Fruit fly (Drosophila melanogaster) whole organism, embryonic: ENCODE results near the gene Pk34A.

ENCODE experiments used
- ATbp ChIP-seq: fragments of 200-800 bp; sonication (Bioruptor generic); optimal IDR thresholded peaks from 2 replicates; lab custom pipeline; 2017; ENCODE audit warnings: missing biosample characterization, mild to moderate bottlenecking, missing genetic modification characterization, missing genetic modification reagents
- Aef1 ChIP-seq: fragments of 200-800 bp; sonication (Bioruptor generic); IDR thresholded peaks from 3 replicates; pipeline ENCODE4 v1.3.6; 2022; ENCODE audit warnings: missing biosample characterization, missing genetic modification characterization
- B-H1 ChIP-seq: fragments of 200-800 bp; sonication (Bioruptor generic); IDR thresholded peaks from 3 replicates; pipeline ENCODE4 v1.3.6; 2022; ENCODE audit warnings: missing biosample characterization, missing genetic modification characterization
- BEAF-32 ChIP-seq: fragments of 200-800 bp; sonication (Bioruptor generic); optimal IDR thresholded peaks from 3 replicates; lab custom pipeline; 2017; ENCODE audit warnings: missing biosample characterization, missing genetic modification characterization, mild to moderate bottlenecking, moderate library complexity, missing genetic modification reagents
- Bgb ChIP-seq: fragments of 200-800 bp; sonication (Bioruptor generic); IDR thresholded peaks from 2 replicates; pipeline ENCODE4 v1.3.6; 2022; ENCODE audit warnings: missing biosample characterization, missing genetic modification characterization; ENCODE audit not compliant: partially characterized antibody
- CG10431 ChIP-seq: fragments of 200-800 bp; sonication (Bioruptor generic); optimal IDR thresholded peaks from 3 replicates; lab custom pipeline; 2018; ENCODE audit warnings: missing biosample characterization, mild to moderate bottlenecking, missing genetic modification characterization
- CG10654 ChIP-seq: fragments of 200-800 bp; sonication (Bioruptor generic); optimal IDR thresholded peaks from 2 replicates; lab custom pipeline; 2016; ENCODE audit warnings: missing biosample characterization, missing genetic modification characterization
- CG11093 ChIP-seq: fragments of 200-800 bp; sonication (Bioruptor generic); IDR thresholded peaks from 3 replicates; pipeline ENCODE4 v1.3.6; 2022; ENCODE audit warnings: missing biosample characterization, missing genetic modification characterization
- CG11398 ChIP-seq: fragments of 200-800 bp; sonication (Bioruptor generic); optimal IDR thresholded peaks from 2 replicates; lab custom pipeline; 2016; ENCODE audit warnings: missing biosample characterization, missing genetic modification characterization
- CG12219 ChIP-seq: fragments of 200-800 bp; sonication (Bioruptor generic); optimal IDR thresholded peaks from 3 replicates; lab custom pipeline; 2018; ENCODE audit warnings: missing biosample characterization, mild to moderate bottlenecking, missing genetic modification characterization
- CG13894 ChIP-seq: fragments of 200-800 bp; sonication (Bioruptor generic); optimal IDR thresholded peaks from 3 replicates; lab custom pipeline; 2018; ENCODE audit warnings: missing biosample characterization, mild to moderate bottlenecking, missing genetic modification characterization, moderate library complexity
- CG14667 ChIP-seq: fragments of 200-800 bp; sonication (Bioruptor generic); IDR thresholded peaks from 2 replicates; pipeline ENCODE4 v1.3.6; 2022; ENCODE audit warnings: missing biosample characterization, missing genetic modification characterization
- CG14860 ChIP-seq: fragments of 200-800 bp; sonication (Bioruptor generic); IDR thresholded peaks from 3 replicates; pipeline ENCODE4 v1.3.6; 2022; ENCODE audit warnings: missing biosample characterization, missing genetic modification characterization; ENCODE audit not compliant: partially characterized antibody
- CG1529 ChIP-seq: fragments of 200-800 bp; sonication (Bioruptor generic); optimal IDR thresholded peaks from 3 replicates; lab custom pipeline; 2018; ENCODE audit warnings: missing biosample characterization, missing genetic modification characterization
- CG15601 ChIP-seq: fragments of 200-800 bp; sonication (Bioruptor generic); optimal IDR thresholded peaks from 3 replicates; lab custom pipeline; 2019; ENCODE audit warnings: missing biosample characterization, mild to moderate bottlenecking, missing genetic modification characterization, moderate library complexity
- CG1647 ChIP-seq: fragments of 200-800 bp; sonication (Bioruptor generic); optimal IDR thresholded peaks from 3 replicates; lab custom pipeline; 2016; ENCODE audit warnings: missing biosample characterization, missing genetic modification characterization
- CG18764 ChIP-seq: fragments of 200-800 bp; sonication (Bioruptor generic); optimal IDR thresholded peaks from 3 replicates; lab custom pipeline; 2016; ENCODE audit warnings: missing biosample characterization, missing genetic modification characterization
- CG2889 ChIP-seq: fragments of 200-800 bp; sonication (Bioruptor generic); IDR thresholded peaks from 3 replicates; pipeline ENCODE4 v1.3.6; 2022; ENCODE audit warnings: missing biosample characterization, missing genetic modification characterization
- CG3407 ChIP-seq: fragments of 200-800 bp; sonication (Bioruptor generic); optimal IDR thresholded peaks from 2 replicates; lab custom pipeline; 2018; ENCODE audit warnings: missing biosample characterization, mild to moderate bottlenecking, missing genetic modification characterization
- CG4360 ChIP-seq: fragments of 200-800 bp; sonication (Bioruptor generic); IDR thresholded peaks from 2 replicates; pipeline ENCODE4 v1.3.6; 2022; ENCODE audit warnings: missing biosample characterization, missing genetic modification characterization
- CG4404 ChIP-seq: fragments of 200-800 bp; sonication (Bioruptor generic); IDR thresholded peaks from 2 replicates; pipeline ENCODE4 v1.3.6; 2022; ENCODE audit warnings: missing biosample characterization, missing genetic modification characterization
- CG6765 ChIP-seq: fragments of 200-800 bp; sonication (Bioruptor generic); optimal IDR thresholded peaks from 3 replicates; lab custom pipeline; 2017; ENCODE audit warnings: missing biosample characterization, mild to moderate bottlenecking, missing genetic modification characterization
- CG7556 ChIP-seq: fragments of 200-800 bp; sonication (Bioruptor generic); optimal IDR thresholded peaks from 2 replicates; lab custom pipeline; 2017; ENCODE audit warnings: missing biosample characterization, mild to moderate bottlenecking, missing genetic modification characterization
- CG7963 ChIP-seq: fragments of 200-800 bp; sonication (Bioruptor generic); IDR thresholded peaks from 3 replicates; pipeline ENCODE4 v1.3.6; 2022; ENCODE audit warnings: missing biosample characterization, missing genetic modification characterization; ENCODE audit not compliant: partially characterized antibody
- CG7987 ChIP-seq: fragments of 200-800 bp; sonication (Bioruptor generic); optimal IDR thresholded peaks from 2 replicates; lab custom pipeline; 2018; ENCODE audit warnings: missing biosample characterization, mild to moderate bottlenecking, missing genetic modification characterization, moderate library complexity
- Camta ChIP-seq: fragments of 200-800 bp; sonication (Bioruptor generic); optimal IDR thresholded peaks from 2 replicates; lab custom pipeline; 2016; ENCODE audit warnings: missing biosample characterization, missing genetic modification characterization
- D ChIP-seq, 2 experiments: fragments of 200-800 bp in 1 of 2; fragments of >200 bp in 1 of 2; sonication (Bioruptor generic) in 1 of 2; optimal IDR thresholded peaks; 2 replicates in 1 of 2; 3 replicates in 1 of 2; lab custom pipeline; 2017; ENCODE audit warnings: mild to moderate bottlenecking in 1 of 2, missing biosample characterization in 1 of 2, missing genetic modification characterization in 1 of 2, missing genetic modification reagents in 1 of 2
- Dip3 ChIP-seq: fragments of 200-800 bp; sonication (Bioruptor generic); optimal IDR thresholded peaks from 3 replicates; lab custom pipeline; 2016; ENCODE audit warnings: missing biosample characterization, missing genetic modification characterization
- Dref ChIP-seq: fragments of 200-800 bp; sonication (Bioruptor generic); IDR thresholded peaks from 2 replicates; pipeline ENCODE4 v1.3.6; 2022; ENCODE audit warnings: missing biosample characterization, missing genetic modification characterization
- E2f2 ChIP-seq: fragments of 200-800 bp; sonication (Bioruptor generic); IDR thresholded peaks from 2 replicates; pipeline ENCODE4 v1.3.6; 2022; ENCODE audit warnings: missing biosample characterization, missing genetic modification characterization
- Ets97D ChIP-seq: fragments of 200-800 bp; sonication (Bioruptor generic); optimal IDR thresholded peaks from 3 replicates; lab custom pipeline; 2016; ENCODE audit warnings: missing biosample characterization, missing genetic modification characterization
- Myb ChIP-seq: fragments of 200-800 bp; sonication (Bioruptor generic); optimal IDR thresholded peaks from 2 replicates; lab custom pipeline; 2016; ENCODE audit warnings: missing biosample characterization, missing genetic modification characterization
- NK7.1 ChIP-seq: fragments of 200-800 bp; sonication (Bioruptor generic); optimal IDR thresholded peaks from 3 replicates; lab custom pipeline; 2016; ENCODE audit warnings: missing biosample characterization, missing genetic modification characterization
- Optix ChIP-seq: fragments of 200-800 bp; sonication (Bioruptor generic); IDR thresholded peaks from 3 replicates; pipeline ENCODE4 v1.3.6; 2022; ENCODE audit warnings: missing biosample characterization, missing genetic modification characterization
- Poxn ChIP-seq: fragments of 200-800 bp; sonication (Bioruptor generic); IDR thresholded peaks from 2 replicates; pipeline ENCODE4 v1.3.6; 2022; ENCODE audit warnings: missing biosample characterization, missing genetic modification characterization
- al ChIP-seq: fragments of 200-800 bp; sonication (Bioruptor generic); IDR thresholded peaks from 2 replicates; pipeline ENCODE4 v1.3.6; 2022; ENCODE audit warnings: missing biosample characterization, missing genetic modification characterization
- bowl ChIP-seq: fragments of 200-800 bp; sonication (Bioruptor generic); IDR thresholded peaks from 2 replicates; pipeline ENCODE4 v1.3.6; 2022; ENCODE audit warnings: missing biosample characterization, missing genetic modification characterization
- dmrt11E ChIP-seq: fragments of 200-800 bp; sonication (Bioruptor generic); optimal IDR thresholded peaks from 3 replicates; lab custom pipeline; 2018; ENCODE audit warnings: missing biosample characterization, mild to moderate bottlenecking, missing genetic modification characterization, moderate library complexity
- gce ChIP-seq: fragments of 200-800 bp; sonication (Bioruptor generic); IDR thresholded peaks from 3 replicates; pipeline ENCODE4 v1.3.6; 2022; ENCODE audit warnings: missing biosample characterization, missing genetic modification characterization
- her ChIP-seq: fragments of 200-800 bp; sonication (Bioruptor generic); optimal IDR thresholded peaks from 2 replicates; lab custom pipeline; 2016; ENCODE audit warnings: missing biosample characterization, missing genetic modification characterization
- jing ChIP-seq: fragments of 200-800 bp; sonication (Bioruptor generic); optimal IDR thresholded peaks from 2 replicates; lab custom pipeline; 2018; ENCODE audit warnings: missing biosample characterization, mild to moderate bottlenecking, missing genetic modification characterization
- lola ChIP-seq, 3 experiments: fragments of >200 bp in 2 of 3; fragments of 200-800 bp in 1 of 3; sonication (Bioruptor generic) in 1 of 3; optimal IDR thresholded peaks; 2 replicates each; lab custom pipeline; 2017 to 2019; ENCODE audit warnings: missing biosample characterization in 3 of 3, missing genetic modification characterization in 3 of 3, mild to moderate bottlenecking in 1 of 3, moderate library complexity in 1 of 3
- onecut ChIP-seq: fragments of 200-800 bp; sonication (Bioruptor generic); IDR thresholded peaks from 2 replicates; pipeline ENCODE4 v1.3.6; 2022; ENCODE audit warnings: missing biosample characterization, missing genetic modification characterization
- otp ChIP-seq: fragments of 200-800 bp; sonication (Bioruptor generic); IDR thresholded peaks from 3 replicates; pipeline ENCODE4, ENCODE4 v1.3.6; 2022; ENCODE audit warnings: missing biosample characterization, missing genetic modification characterization
- pho ChIP-seq: fragments of 200-800 bp; sonication (Bioruptor generic); optimal IDR thresholded peaks from 2 replicates; lab custom pipeline; 2016; ENCODE audit warnings: missing biosample characterization, missing genetic modification characterization
- phol ChIP-seq: fragments of 200-800 bp; sonication (Bioruptor generic); optimal IDR thresholded peaks from 3 replicates; lab custom pipeline; 2018; ENCODE audit warnings: missing biosample characterization, mild to moderate bottlenecking, missing genetic modification characterization, moderate library complexity
- sens-2 ChIP-seq: fragments of 200-800 bp; sonication (Bioruptor generic); IDR thresholded peaks from 2 replicates; pipeline ENCODE4 v1.3.6; 2022; ENCODE audit warnings: missing biosample characterization, missing genetic modification characterization
- sisA ChIP-seq: fragments of 200-800 bp; sonication (Bioruptor generic); IDR thresholded peaks from 2 replicates; pipeline ENCODE4 v1.3.6; 2022; ENCODE audit warnings: missing biosample characterization, missing genetic modification characterization
- tup ChIP-seq: fragments of 200-800 bp; sonication (Bioruptor generic); optimal IDR thresholded peaks from 2 replicates; lab custom pipeline; 2016; ENCODE audit warnings: missing biosample characterization, mild to moderate bottlenecking, missing genetic modification characterization, moderate library complexity
- vfl ChIP-seq: fragments of 200-800 bp; sonication (Bioruptor generic); optimal IDR thresholded peaks from 2 replicates; lab custom pipeline; 2016; ENCODE audit warnings: missing biosample characterization, missing genetic modification characterization

Gene Pk34A

DNA sequence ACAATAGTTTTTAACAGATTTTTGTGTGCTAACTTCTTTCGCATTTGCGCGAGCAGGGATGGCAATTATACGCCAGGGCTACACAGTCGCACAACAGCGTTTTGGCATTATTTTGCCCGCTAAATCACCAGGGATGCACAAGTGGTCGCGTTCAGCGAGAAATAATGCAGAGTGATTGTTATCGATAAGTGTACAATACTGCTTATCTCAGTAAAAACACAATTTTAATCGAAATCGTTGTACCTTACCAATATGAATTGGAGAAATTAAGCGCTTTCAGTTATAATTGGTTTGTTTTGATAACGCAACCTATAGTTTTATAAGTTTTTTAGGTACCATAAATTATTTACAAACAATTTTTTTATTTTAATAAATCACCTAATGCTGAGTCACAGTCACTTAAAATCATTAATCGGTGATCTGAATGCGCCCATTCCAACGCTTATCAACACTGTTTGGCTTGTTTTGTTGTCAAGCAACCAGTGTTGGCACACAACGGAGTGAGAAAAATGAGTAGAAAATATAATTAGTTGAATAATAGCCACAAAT, 18.2 kb downstream of the Pk34A start, which contains the start of the genes Sfmbt and CG5439 (continued):
- TF ChIP-seq B-H1 (GFP tag; lab: Robert Waterston, UW) = peak; percentile 32; the same call in 2 of the 3 replicates
- TF ChIP-seq CG10654 (GFP tag; lab: Kevin White, UChicago) = peak; percentile 67
- TF ChIP-seq CG12219 (GFP tag; lab: Kevin White, UChicago) = no peak
- peak; percentile 46 for TF ChIP-seq CG18764 (GFP tag; lab: Kevin White, UChicago)
- TF ChIP-seq vfl (GFP tag; lab: Kevin White, UChicago) = peak; percentile 56
- TF ChIP-seq CG13894 (tag; lab: Kevin White, UChicago) = no peak
- no peak for TF ChIP-seq CG15601 (tag; lab: Kevin White, UChicago)
- TF ChIP-seq CG4360 = no peak
- TF ChIP-seq D (optimal IDR thresholded peaks at IDR 0.05; lab: Kevin White, UChicago) = no peak
- peak; percentile 49 for TF ChIP-seq D (GFP tag; optimal IDR thresholded peaks at IDR 0.05; lab: Kevin White, UChicago)
- TF ChIP-seq CG6765 (GFP tag; lab: Kevin White, UChicago) = peak; percentile 16
- no peak for TF ChIP-seq CG2889 (GFP tag; lab: Robert Waterston, UW)
- TF ChIP-seq CG4404 (GFP tag; lab: Robert Waterston, UW) = peak; percentile 49; the same call in 1 of the 2 replicates
- peak; percentile 52 for TF ChIP-seq NK7.1 (GFP tag; lab: Kevin White, UChicago)
- TF ChIP-seq CG7963 (GFP tag; lab: Robert Waterston, UW) = no peak
- peak; percentile 15 for TF ChIP-seq CG7987 (GFP tag; lab: Kevin White, UChicago)
- TF ChIP-seq sisA (GFP tag; lab: Robert Waterston, UW) = peak; percentile 77
- TF ChIP-seq Myb (GFP tag; lab: Kevin White, UChicago) = peak; percentile 58
- TF ChIP-seq Poxn = no peak; the same call in 1 of the 2 replicates
- TF ChIP-seq her = peak; percentile 70
- peak; percentile 42; the same call in 1 of the 2 replicates for TF ChIP-seq onecut
- TF ChIP-seq CG11093 (GFP tag; lab: Robert Waterston, UW) = peak; percentile 43; the same call in 1 of the 3 replicates
- no peak for TF ChIP-seq otp (GFP tag; lab: Robert Waterston, UW)
- peak; percentile 70 for TF ChIP-seq Aef1 (GFP tag; lab: Robert Waterston, UW)
- peak; percentile 75 for TF ChIP-seq Dip3
- TF ChIP-seq CG14860 (GFP tag; lab: Robert Waterston, UW) = no peak
- TF ChIP-seq CG1647 (GFP tag; lab: Kevin White, UChicago) = peak; percentile 50
- TF ChIP-seq pho = peak; percentile 88
- peak; percentile 65 for TF ChIP-seq dmrt11E (tag; lab: Kevin White, UChicago)
- TF ChIP-seq phol = peak; percentile 84
- TF ChIP-seq sens-2 (GFP tag; lab: Robert Waterston, UW) = no peak
- no peak for TF ChIP-seq CG7556 (GFP tag; lab: Kevin White, UChicago)
- TF ChIP-seq Optix (GFP tag; lab: Robert Waterston, UW) = 0 out of 3 replicates have a peak, but pooled peaks have one; percentile 26
- no peak for TF ChIP-seq CG3407 (GFP tag; lab: Kevin White, UChicago)
- no peak for TF ChIP-seq CG10431 (GFP tag; lab: Kevin White, UChicago)
- TF ChIP-seq lola (GFP tag; optimal IDR thresholded peaks at IDR 0.05; lab: Kevin White, UChicago) = peak in 1 of 3 experiments; percentile 70
- peak; percentile 39 for TF ChIP-seq CG11398 (GFP tag; lab: Kevin White, UChicago)
- TF ChIP-seq Ets97D (GFP tag; lab: Kevin White, UChicago) = peak; percentile 81
- TF ChIP-seq Camta (GFP tag; lab: Kevin White, UChicago) = peak; percentile 79
- TF ChIP-seq al = peak; percentile 71
- TF ChIP-seq CG14667 = peak; percentile 64; the same call in 1 of the 2 replicates
- TF ChIP-seq ATbp (GFP tag; lab: Kevin White, UChicago) = no peak
- TF ChIP-seq jing (GFP tag; lab: Kevin White, UChicago) = no peak
- TF ChIP-seq Dref (GFP tag; lab: Robert Waterston, UW) = peak; percentile 81
- TF ChIP-seq CG1529 (GFP tag; lab: Kevin White, UChicago) = no peak
- TF ChIP-seq tup (GFP tag; lab: Kevin White, UChicago) = peak; percentile 26
- TF ChIP-seq bowl (GFP tag; lab: Robert Waterston, UW) = no peak
- TF ChIP-seq gce (GFP tag; lab: Robert Waterston, UW) = no peak
- peak; percentile 72 for TF ChIP-seq BEAF-32 (GFP tag; lab: Kevin White, UChicago)
- peak; percentile 51 for TF ChIP-seq E2f2
- TF ChIP-seq Bgb (GFP tag; lab: Robert Waterston, UW) = peak; percentile 44
